Fruit fly (Drosophila melanogaster) whole organism, pupa: ENCODE data around the gene CG17819.
A peak's percentile ranks its signal among the peaks of the same experiment; 100 is the strongest.

ENCODE experiments used
- CG10348 ChIP-seq: fragments of 200-800 bp; sonication (Bioruptor generic); IDR thresholded peaks from 2 replicates; pipeline ENCODE4 v1.3.6; 2022; ENCODE audit warnings: missing biosample characterization, missing genetic modification characterization
- CG12605 ChIP-seq: fragments of 200-800 bp; sonication (Bioruptor generic); IDR thresholded peaks from 2 replicates; pipeline ENCODE4 v1.3.6; 2022; ENCODE audit warnings: missing biosample characterization, missing genetic modification characterization
- CG13204 ChIP-seq: fragments of 200-800 bp; sonication (Bioruptor generic); optimal IDR thresholded peaks from 2 replicates; lab custom pipeline; 2018; ENCODE audit warnings: missing biosample characterization, mild to moderate bottlenecking, missing genetic modification characterization, moderate library complexity
- CG14655 ChIP-seq: fragments of 200-800 bp; sonication (Bioruptor generic); optimal IDR thresholded peaks from 3 replicates; lab custom pipeline; 2017; ENCODE audit warnings: mild to moderate bottlenecking, missing biosample characterization, missing genetic modification reagents, missing genetic modification characterization
- CG15710 ChIP-seq: fragments of 200-800 bp; sonication (Bioruptor generic); optimal IDR thresholded peaks from 2 replicates; lab custom pipeline; 2018; ENCODE audit warnings: missing biosample characterization, mild to moderate bottlenecking, missing genetic modification characterization, moderate library complexity
- CG17806 ChIP-seq: fragments of 200-800 bp; sonication (Bioruptor generic); optimal IDR thresholded peaks from 2 replicates; lab custom pipeline; 2018; ENCODE audit warnings: missing biosample characterization, mild to moderate bottlenecking, missing genetic modification characterization, moderate library complexity
- CG32121 ChIP-seq: fragments of 200-800 bp; sonication (Bioruptor generic); IDR thresholded peaks from 2 replicates; pipeline ENCODE4 v1.3.6; 2022; ENCODE audit warnings: missing biosample characterization, missing genetic modification characterization
- CG34367 ChIP-seq: fragments of 200-800 bp; sonication (Bioruptor generic); optimal IDR thresholded peaks from 2 replicates; lab custom pipeline; 2018; ENCODE audit warnings: missing biosample characterization, mild to moderate bottlenecking, missing genetic modification characterization
- CG4496 ChIP-seq: fragments of 200-800 bp; sonication (Bioruptor generic); IDR thresholded peaks from 3 replicates; pipeline ENCODE4 v1.3.6; 2022; ENCODE audit warnings: missing biosample characterization, missing genetic modification characterization
- CG8159 ChIP-seq: fragments of 200-800 bp; sonication (Bioruptor generic); optimal IDR thresholded peaks from 3 replicates; lab custom pipeline; 2018; ENCODE audit warnings: missing biosample characterization, mild to moderate bottlenecking, missing genetic modification characterization, moderate library complexity
- CG8301 ChIP-seq: fragments of 200-800 bp; sonication (Bioruptor generic); optimal IDR thresholded peaks from 2 replicates; lab custom pipeline; 2018; ENCODE audit warnings: missing biosample characterization, mild to moderate bottlenecking, missing genetic modification characterization
- CG9948 ChIP-seq: fragments of 200-800 bp; sonication (Bioruptor generic); optimal IDR thresholded peaks from 2 replicates; lab custom pipeline; 2018; ENCODE audit warnings: missing biosample characterization, mild to moderate bottlenecking, missing genetic modification characterization, moderate library complexity
- D1 ChIP-seq: fragments of 200-800 bp; sonication (Bioruptor generic); optimal IDR thresholded peaks from 2 replicates; lab custom pipeline; 2018; ENCODE audit warnings: missing biosample characterization, mild to moderate bottlenecking, missing genetic modification characterization, moderate library complexity
- EcR ChIP-seq: fragments of 200-800 bp; sonication (Bioruptor generic); optimal IDR thresholded peaks from 3 replicates; lab custom pipeline; 2019; ENCODE audit warnings: missing biosample characterization, missing genetic modification characterization, mild to moderate bottlenecking, moderate library complexity, missing genetic modification reagents
- Ets98B ChIP-seq: fragments of 200-800 bp; sonication (Bioruptor generic); IDR thresholded peaks from 2 replicates; pipeline ENCODE4 v1.3.6; 2022; ENCODE audit warnings: missing biosample characterization, missing genetic modification characterization
- Pif1A ChIP-seq: fragments of 200-800 bp; sonication (Bioruptor generic); optimal IDR thresholded peaks from 3 replicates; lab custom pipeline; 2016; ENCODE audit warnings: missing biosample characterization, missing genetic modification characterization
- Pif1B ChIP-seq: fragments of 200-800 bp; sonication (Bioruptor generic); optimal IDR thresholded peaks from 3 replicates; lab custom pipeline; 2016; ENCODE audit warnings: missing biosample characterization, missing genetic modification characterization
- Snoo ChIP-seq: fragments of 200-800 bp; sonication (Bioruptor generic); optimal IDR thresholded peaks from 3 replicates; lab custom pipeline; 2017; ENCODE audit warnings: missing biosample characterization, mild to moderate bottlenecking, missing genetic modification characterization, inconsistent platforms
- fd96Ca ChIP-seq: fragments of 200-800 bp; sonication (Bioruptor generic); IDR thresholded peaks from 3 replicates; pipeline ENCODE4 v1.3.6; 2022; ENCODE audit warnings: missing biosample characterization, missing genetic modification characterization
- gl ChIP-seq: fragments of 200-800 bp; sonication (Bioruptor generic); optimal IDR thresholded peaks from 2 replicates; lab custom pipeline; 2018; ENCODE audit warnings: missing biosample characterization, mild to moderate bottlenecking, missing genetic modification characterization
- rn ChIP-seq: fragments of 200-800 bp; sonication (Bioruptor generic); IDR thresholded peaks from 2 replicates; pipeline ENCODE4 v1.3.6; 2022; ENCODE audit warnings: missing biosample characterization, missing genetic modification characterization

Gene CG17819

DNA sequence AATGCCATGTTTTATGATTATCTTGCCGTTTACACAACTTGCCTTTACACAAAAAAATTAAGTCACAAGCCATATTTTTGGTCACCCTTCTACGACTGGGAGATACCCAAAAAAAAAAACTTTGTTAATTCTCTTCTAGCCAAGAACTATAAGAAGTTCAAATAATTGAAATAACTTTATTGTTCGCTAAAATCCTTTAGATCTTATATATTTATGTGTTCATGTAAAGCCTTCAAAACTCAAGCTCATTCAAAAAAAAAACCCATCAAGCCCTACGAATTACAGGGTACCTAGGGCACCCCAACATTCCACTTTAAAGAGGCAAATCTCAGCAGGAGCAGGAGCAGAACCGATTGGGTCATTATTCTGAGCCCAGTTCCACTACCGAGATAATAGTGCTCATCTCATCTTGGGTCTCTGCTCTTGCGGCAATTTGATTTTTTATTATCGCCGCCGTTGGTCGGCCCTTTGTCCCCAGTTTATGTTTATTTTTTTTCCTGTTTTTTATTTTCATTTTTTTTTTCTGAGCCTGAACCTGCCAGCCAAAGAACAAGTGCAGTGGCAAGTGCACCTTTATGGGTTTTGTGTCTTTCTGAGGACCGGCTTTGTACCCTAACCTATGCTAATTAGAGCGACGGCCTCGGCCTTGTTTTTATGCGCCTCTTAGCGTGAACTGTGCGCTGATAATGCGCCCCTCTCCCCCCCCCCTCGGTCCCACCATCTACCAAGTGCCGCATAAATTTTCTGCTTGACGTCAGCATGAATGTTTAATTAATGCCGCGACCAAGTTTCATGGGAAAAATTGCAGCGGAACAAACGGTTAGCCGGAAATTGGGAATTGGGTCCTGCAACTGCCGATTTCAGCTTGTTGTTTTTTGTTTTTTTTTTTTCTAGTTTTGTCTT is 43.6 kb downstream of the CG17819 start:
- no peak for TF ChIP-seq CG10348
- TF ChIP-seq CG4496 (GFP tag; lab: Robert Waterston, UW): no peak
- no peak for TF ChIP-seq Pif1A (GFP tag; lab: Kevin White, UChicago)
- peak; percentile 42 for TF ChIP-seq CG9948
- no peak for TF ChIP-seq CG34367 (tag; lab: Kevin White, UChicago)
- no peak for TF ChIP-seq gl (tag; lab: Kevin White, UChicago)
- no peak for TF ChIP-seq D1 (tag; lab: Kevin White, UChicago)
- TF ChIP-seq CG32121 (GFP tag; lab: Robert Waterston, UW): no peak
- TF ChIP-seq CG14655 (GFP tag; lab: Kevin White, UChicago): no peak
- peak; percentile 69 for TF ChIP-seq CG8159 (tag; lab: Kevin White, UChicago)
- TF ChIP-seq CG12605 (GFP tag; lab: Robert Waterston, UW): no peak
- TF ChIP-seq CG8301 (tag; lab: Kevin White, UChicago): no peak
- peak; percentile 29 for TF ChIP-seq CG15710 (tag; lab: Kevin White, UChicago)
- TF ChIP-seq EcR (GFP tag; lab: Kevin White, UChicago): peak; percentile 55
- TF ChIP-seq fd96Ca (GFP tag; lab: Robert Waterston, UW): no peak
- peak; percentile 41 for TF ChIP-seq CG17806 (tag; lab: Kevin White, UChicago)
- TF ChIP-seq CG13204 (GFP tag; lab: Kevin White, UChicago): peak; percentile 16
- no peak for TF ChIP-seq rn (GFP tag; lab: Robert Waterston, UW)
- TF ChIP-seq Pif1B (GFP tag; lab: Kevin White, UChicago): no peak

DNA sequence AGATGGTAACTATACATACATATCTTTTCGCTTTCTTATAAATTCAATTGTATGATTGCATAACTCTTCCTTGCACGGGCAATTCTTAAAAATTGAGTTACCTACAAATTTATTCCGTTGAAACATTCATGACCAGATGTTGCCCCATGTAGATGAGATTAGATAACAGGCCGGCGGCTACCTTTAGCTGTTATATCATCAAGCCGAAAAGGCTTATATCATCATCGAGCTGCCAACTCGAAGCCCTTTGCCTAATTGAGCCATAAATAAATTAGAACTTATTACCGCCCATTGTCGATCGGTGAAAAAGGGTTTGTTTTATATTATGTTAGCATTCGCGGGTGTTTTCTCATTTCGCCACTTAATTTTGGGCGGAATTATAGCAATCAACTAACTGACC is 44.9 kb downstream of the CG17819 start:
- TF ChIP-seq Ets98B: no peak

DNA sequence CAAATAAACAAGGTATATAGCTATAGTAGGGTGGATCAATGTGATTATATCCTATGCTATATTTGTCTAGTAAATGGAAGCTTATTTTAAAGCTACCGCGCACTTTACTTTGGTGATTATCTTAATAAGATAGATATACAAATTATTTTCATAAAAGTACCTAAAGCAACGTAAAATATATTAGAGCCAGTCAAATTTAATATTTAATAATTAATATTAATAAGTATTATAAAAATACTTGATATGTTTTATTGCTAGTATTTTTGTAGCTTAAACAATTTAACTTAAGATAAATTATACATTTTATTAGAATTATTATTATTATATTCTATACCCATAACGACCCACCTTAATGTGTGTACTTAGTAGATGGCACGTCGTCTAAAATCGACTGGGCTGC is 45.7 kb downstream of the CG17819 start:
- TF ChIP-seq CG17806 (tag; lab: Kevin White, UChicago) (peak; percentile 85), Pif1A (GFP tag; lab: Kevin White, UChicago) (peak; percentile 19), CG4496 (GFP tag; lab: Robert Waterston, UW) (no peak), Pif1B (GFP tag; lab: Kevin White, UChicago) (peak; percentile 19), EcR (GFP tag; lab: Kevin White, UChicago) (no peak), Ets98B (no peak), D1 (tag; lab: Kevin White, UChicago) (peak; percentile 90), CG34367 (tag; lab: Kevin White, UChicago) (peak; percentile 82), CG15710 (tag; lab: Kevin White, UChicago) (peak; percentile 89), gl (tag; lab: Kevin White, UChicago) (no peak), CG8159 (tag; lab: Kevin White, UChicago) (peak; percentile 90), CG14655 (GFP tag; lab: Kevin White, UChicago) (peak; percentile 87), CG32121 (GFP tag; lab: Robert Waterston, UW) (no peak), CG10348 (no peak), CG12605 (GFP tag; lab: Robert Waterston, UW) (no peak), CG13204 (GFP tag; lab: Kevin White, UChicago) (no peak), Snoo (peak; percentile 55), CG9948 (peak; percentile 90), fd96Ca (GFP tag; lab: Robert Waterston, UW) (no peak), rn (GFP tag; lab: Robert Waterston, UW) (no peak), CG8301 (tag; lab: Kevin White, UChicago) (peak; percentile 76)
- TF ChIP-seq, all 21 proteins: peak for 11

DNA sequence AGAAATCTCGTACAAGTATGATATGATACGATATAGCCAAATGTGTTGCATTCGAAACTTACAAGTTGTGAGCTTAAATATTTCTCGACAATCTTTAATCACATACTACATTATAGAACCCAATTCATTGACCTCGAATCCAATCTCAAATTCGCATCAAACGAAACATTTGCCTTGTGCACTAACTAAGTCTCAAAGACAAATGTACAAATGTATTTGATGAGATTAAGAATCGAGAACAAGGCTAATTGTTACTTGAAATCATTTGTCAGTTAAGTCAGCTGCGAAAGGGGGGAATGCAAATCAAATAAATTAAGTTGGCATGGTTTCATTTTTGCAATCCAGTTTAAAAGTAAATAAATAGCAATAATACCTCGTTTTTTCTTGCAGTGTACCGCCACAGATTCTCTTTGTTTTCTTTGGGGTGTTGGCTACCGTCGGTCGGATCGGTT is 46.8 kb downstream of the CG17819 start:
- peak; percentile 71 for TF ChIP-seq Ets98B
- no peak for TF ChIP-seq EcR (GFP tag; lab: Kevin White, UChicago)
- TF ChIP-seq CG34367 (tag; lab: Kevin White, UChicago): peak; percentile 91
- TF ChIP-seq Pif1B (GFP tag; lab: Kevin White, UChicago): peak; percentile 73
- TF ChIP-seq gl (tag; lab: Kevin White, UChicago): peak; percentile 4
- peak; percentile 45 for TF ChIP-seq D1 (tag; lab: Kevin White, UChicago)
- TF ChIP-seq rn (GFP tag; lab: Robert Waterston, UW): peak; percentile 44
- TF ChIP-seq Snoo: peak; percentile 89
- peak; percentile 90 for TF ChIP-seq CG14655 (GFP tag; lab: Kevin White, UChicago)
- TF ChIP-seq CG13204 (GFP tag; lab: Kevin White, UChicago): peak; percentile 71
- peak; percentile 89 for TF ChIP-seq Pif1A (GFP tag; lab: Kevin White, UChicago)
- TF ChIP-seq CG17806 (tag; lab: Kevin White, UChicago): peak; percentile 73
- TF ChIP-seq CG8301 (tag; lab: Kevin White, UChicago): peak; percentile 80
- TF ChIP-seq CG15710 (tag; lab: Kevin White, UChicago): peak; percentile 92
- peak; percentile 58 for TF ChIP-seq CG32121 (GFP tag; lab: Robert Waterston, UW)
- peak; percentile 19; the same call in 1 of the 2 replicates for TF ChIP-seq CG10348
- 0 out of 2 replicates have a peak, but pooled peaks have one; percentile 11 for TF ChIP-seq CG12605 (GFP tag; lab: Robert Waterston, UW)
- TF ChIP-seq CG8159 (tag; lab: Kevin White, UChicago): peak; percentile 85
- TF ChIP-seq CG4496 (GFP tag; lab: Robert Waterston, UW): peak; percentile 44; the same call in 1 of the 3 replicates
- peak; percentile 77; the same call in 2 of the 3 replicates for TF ChIP-seq fd96Ca (GFP tag; lab: Robert Waterston, UW)
- peak; percentile 91 for TF ChIP-seq CG9948
